Worm (Caenorhabditis elegans) whole organism, L2 larva: ENCODE measurements around the gene Y37D8A.5.
A peak's percentile ranks its signal among the peaks of the same experiment; 100 is the strongest.

Source experiments
- C34F6.9 ChIP-seq: fragments of 150-350 bp; optimal IDR thresholded peaks from 2 replicates; lab custom pipeline; 2014; ENCODE audit warnings: missing biosample characterization, missing genetic modification characterization
- F13H6.1 ChIP-seq: sonication (generic microtip); optimal IDR thresholded peaks from 2 replicates; lab custom pipeline; 2016; ENCODE audit warnings: missing genetic modification characterization, missing compliant biosample characterization
- Y55F3AM.14 ChIP-seq: fragments of 200-800 bp; sonication (Bioruptor generic); optimal IDR thresholded peaks from 2 replicates; lab custom pipeline; 2018; ENCODE audit warnings: mild to moderate bottlenecking, missing genetic modification characterization, missing compliant biosample characterization
- ZK546.5 ChIP-seq: sonication (generic microtip); optimal IDR thresholded peaks from 2 replicates; lab custom pipeline; 2017; ENCODE audit warnings: missing biosample characterization, missing genetic modification characterization
- alr-1 ChIP-seq: fragments of 150-350 bp; optimal IDR thresholded peaks from 2 replicates; lab custom pipeline; 2014; ENCODE audit warnings: missing biosample characterization, missing genetic modification characterization
- blmp-1 ChIP-seq: sonication (generic microtip); optimal IDR thresholded peaks from 2 replicates; lab custom pipeline; 2017; ENCODE audit warnings: missing genetic modification characterization, mild to moderate bottlenecking, missing compliant biosample characterization, antibody characterized with exemption, moderate library complexity; ENCODE audit not compliant: insufficient read depth
- ceh-82 ChIP-seq: fragments of 150-350 bp; optimal IDR thresholded peaks from 2 replicates; lab custom pipeline; 2014; ENCODE audit warnings: missing biosample characterization, missing genetic modification characterization
- crh-2 ChIP-seq: sonication (generic microtip); optimal IDR thresholded peaks from 2 replicates; lab custom pipeline; 2017; ENCODE audit warnings: missing biosample characterization, missing genetic modification characterization
- dmd-4 ChIP-seq: sonication (generic microtip); optimal IDR thresholded peaks from 2 replicates; lab custom pipeline; 2017; ENCODE audit warnings: missing biosample characterization, missing genetic modification characterization
- elt-1 ChIP-seq: fragments of 150-350 bp; optimal IDR thresholded peaks from 2 replicates; lab custom pipeline; 2014; ENCODE audit warnings: missing biosample characterization, missing genetic modification characterization
- fos-1 ChIP-seq: fragments of 150-350 bp; optimal IDR thresholded peaks from 2 replicates; lab custom pipeline; 2014; ENCODE audit warnings: missing biosample characterization, missing genetic modification characterization
- gmeb-1 ChIP-seq: fragments of 150-350 bp; optimal IDR thresholded peaks from 2 replicates; lab custom pipeline; 2014; ENCODE audit warnings: missing biosample characterization, missing genetic modification characterization
- lin-11 ChIP-seq: fragments of 150-350 bp; sonication (generic microtip); optimal IDR thresholded peaks from 2 replicates; lab custom pipeline; 2014; ENCODE audit warnings: missing biosample characterization, missing genetic modification characterization, inconsistent platforms, mixed read lengths
- lin-13 ChIP-seq: fragments of 150-350 bp; optimal IDR thresholded peaks from 2 replicates; lab custom pipeline; 2014; ENCODE audit warnings: missing biosample characterization, missing genetic modification reagents, missing genetic modification characterization
- lin-39 ChIP-seq: fragments of 150-350 bp; optimal IDR thresholded peaks from 2 replicates; lab custom pipeline; 2014; ENCODE audit warnings: missing biosample characterization, missing genetic modification reagents, missing genetic modification characterization
- lsy-2 ChIP-seq, 2 experiments: fragments of 150-350 bp in 1 of 2; sonication (generic microtip) in 1 of 2; optimal IDR thresholded peaks; 2 replicates each; lab custom pipeline; 2014 to 2017; ENCODE audit warnings: missing biosample characterization in 2 of 2, missing genetic modification characterization in 2 of 2
- mab-5 ChIP-seq: fragments of 150-350 bp; optimal IDR thresholded peaks from 2 replicates; lab custom pipeline; 2014; ENCODE audit warnings: missing biosample characterization, missing genetic modification characterization
- mdl-1 ChIP-seq, 2 experiments: fragments of 150-350 bp in 1 of 2; sonication (generic microtip) in 1 of 2; optimal IDR thresholded peaks; 2 replicates each; lab custom pipeline; 2017; ENCODE audit warnings: missing biosample characterization in 2 of 2, missing genetic modification characterization in 2 of 2
- nhr-10 ChIP-seq: sonication (generic microtip); optimal IDR thresholded peaks from 2 replicates; lab custom pipeline; 2017; ENCODE audit warnings: missing biosample characterization, missing genetic modification characterization
- nhr-12 ChIP-seq: fragments of 150-350 bp; optimal IDR thresholded peaks from 2 replicates; lab custom pipeline; 2014; ENCODE audit warnings: missing biosample characterization, missing genetic modification characterization
- nhr-21 ChIP-seq: fragments of 150-350 bp; optimal IDR thresholded peaks from 2 replicates; lab custom pipeline; 2014; ENCODE audit warnings: missing biosample characterization, missing genetic modification characterization
- nhr-237 ChIP-seq: fragments of 150-350 bp; optimal IDR thresholded peaks from 2 replicates; lab custom pipeline; 2014; ENCODE audit warnings: missing biosample characterization, missing genetic modification characterization
- nhr-25 ChIP-seq: fragments of 150-350 bp; sonication (generic microtip); optimal IDR thresholded peaks from 3 replicates; lab custom pipeline; 2014; ENCODE audit warnings: missing biosample characterization, missing genetic modification characterization
- nhr-6 ChIP-seq: fragments of 150-350 bp; optimal IDR thresholded peaks from 2 replicates; lab custom pipeline; 2014; ENCODE audit warnings: missing biosample characterization, missing genetic modification characterization
- peb-1 ChIP-seq: fragments of 150-350 bp; optimal IDR thresholded peaks from 2 replicates; lab custom pipeline; 2014; ENCODE audit warnings: missing biosample characterization, missing genetic modification characterization
- sem-4 ChIP-seq: fragments of 150-350 bp; optimal IDR thresholded peaks from 2 replicates; lab custom pipeline; 2014; ENCODE audit warnings: missing biosample characterization, missing genetic modification reagents, missing genetic modification characterization
- skn-1 ChIP-seq: sonication (generic microtip); optimal IDR thresholded peaks from 2 replicates; lab custom pipeline; 2017; ENCODE audit warnings: missing biosample characterization, missing genetic modification characterization
- sma-3 ChIP-seq: sonication (generic microtip); optimal IDR thresholded peaks from 2 replicates; lab custom pipeline; 2016; ENCODE audit warnings: missing genetic modification reagents, missing genetic modification characterization, missing compliant biosample characterization
- sma-9 ChIP-seq, 2 experiments: fragments of 150-350 bp in 1 of 2; sonication (generic microtip) in 1 of 2; optimal IDR thresholded peaks; 2 replicates each; lab custom pipeline; 2014 to 2016; ENCODE audit warnings: missing genetic modification characterization in 2 of 2, mild to moderate bottlenecking in 1 of 2, missing biosample characterization in 1 of 2, missing compliant biosample characterization in 1 of 2, missing genetic modification reagents in 1 of 2, moderate library complexity in 1 of 2
- unc-39 ChIP-seq: fragments of 150-350 bp; optimal IDR thresholded peaks from 2 replicates; lab custom pipeline; 2014; ENCODE audit warnings: missing biosample characterization, missing genetic modification characterization
- zag-1 ChIP-seq: fragments of 150-350 bp; optimal IDR thresholded peaks from 2 replicates; lab custom pipeline; 2014; ENCODE audit warnings: missing biosample characterization, missing genetic modification characterization
- ztf-1 ChIP-seq: fragments of 200-800 bp; sonication (Bioruptor generic); conservative IDR thresholded peaks from 2 replicates; pipeline ENCODE4 v1.3.6; 2022; ENCODE audit warnings: missing genetic modification characterization, missing compliant biosample characterization
- ztf-11 ChIP-seq: sonication (generic microtip); optimal IDR thresholded peaks from 2 replicates; lab custom pipeline; 2017; ENCODE audit warnings: missing biosample characterization, missing genetic modification characterization
- ztf-4 ChIP-seq: fragments of 150-350 bp; optimal IDR thresholded peaks from 2 replicates; lab custom pipeline; 2014; ENCODE audit warnings: missing biosample characterization, missing genetic modification characterization

Gene Y37D8A.5

ce11 chrIII:12840204-12840603 lies 15.1 kb downstream of the Y37D8A.5 start:
- TF ChIP-seq crh-2 (tag; lab: Kevin White, UChicago) (no peak), ZK546.5 (tag; lab: Kevin White, UChicago) (no peak), lin-11 (no peak), mab-5 (tag; lab: Kevin White, UChicago) (no peak), elt-1 (tag; lab: Kevin White, UChicago) (no peak), nhr-6 (tag; lab: Kevin White, UChicago) (no peak), ztf-11 (tag; lab: Kevin White, UChicago) (no peak), lin-39 (no peak), gmeb-1 (tag; lab: Kevin White, UChicago) (no peak)

- peak; percentile 73 for TF ChIP-seq sem-4 (tag; lab: Kevin White, UChicago)
- peak; percentile 21 for TF ChIP-seq F13H6.1
- TF ChIP-seq nhr-12 (tag; lab: Kevin White, UChicago) = no peak
- no peak for TF ChIP-seq peb-1 (tag; lab: Kevin White, UChicago)
- peak; percentile 1 for TF ChIP-seq nhr-21 (tag; lab: Kevin White, UChicago)
- TF ChIP-seq fos-1 (tag; lab: Kevin White, UChicago) = peak; percentile 71
- TF ChIP-seq skn-1 (tag; lab: Kevin White, UChicago) = no peak
- TF ChIP-seq lin-11 = no peak
- TF ChIP-seq nhr-25 (tag; lab: Kevin White, UChicago) = peak; percentile 14
- TF ChIP-seq gmeb-1 (tag; lab: Kevin White, UChicago) = peak; percentile 41
- TF ChIP-seq C34F6.9 (tag; lab: Kevin White, UChicago) = peak; percentile 13
- TF ChIP-seq crh-2 (tag; lab: Kevin White, UChicago) = peak; percentile 44
- TF ChIP-seq sma-9 (GFP tag; optimal IDR thresholded peaks at IDR 0.05; lab: Kevin White, UChicago) = peak; percentile 68
- no peak for TF ChIP-seq sma-9 (tag; optimal IDR thresholded peaks at IDR 0.05; lab: Kevin White, UChicago)
- TF ChIP-seq lsy-2 (tag; optimal IDR thresholded peaks at IDR 0.05; lab: Kevin White, UChicago) = peak in 1 of 2 experiments; percentile 28
- TF ChIP-seq nhr-237 (tag; lab: Kevin White, UChicago) = no peak
- no peak for TF ChIP-seq elt-1 (tag; lab: Kevin White, UChicago)
- no peak for TF ChIP-seq dmd-4 (tag; lab: Kevin White, UChicago)
- TF ChIP-seq mdl-1 (tag; optimal IDR thresholded peaks at IDR 0.05; lab: Kevin White, UChicago) = peak in 1 of 2 experiments; percentile 57
Measured at ce11 chrIII:12838913-12839366, 16.4 kb downstream of the Y37D8A.5 start, which contains the start of gene Y37D8A.4. Gene Y37D8A.4 (minus strand): TSS chrIII:12838963.

ce11 chrIII:12838299-12838698 lies 17.0 kb downstream of the Y37D8A.5 start:
- no peak for TF ChIP-seq nhr-25 (tag; lab: Kevin White, UChicago)

- TF ChIP-seq ztf-1 (no peak), ceh-82 (no peak), lin-13 (no peak), Y55F3AM.14 (no peak), zag-1 (no peak), alr-1 (tag; lab: Kevin White, UChicago) (no peak), nhr-10 (no peak), ztf-4 (tag; lab: Kevin White, UChicago) (no peak), peb-1 (tag; lab: Kevin White, UChicago) (no peak), lin-11 (no peak), ztf-11 (tag; lab: Kevin White, UChicago) (no peak), unc-39 (no peak), lsy-2 (tag; optimal IDR thresholded peaks at IDR 0.05; lab: Kevin White, UChicago) (no peak), nhr-21 (tag; lab: Kevin White, UChicago) (no peak), nhr-25 (tag; lab: Kevin White, UChicago) (no peak), C34F6.9 (tag; lab: Kevin White, UChicago) (no peak), dmd-4 (tag; lab: Kevin White, UChicago) (no peak), sma-3 (GFP tag; lab: Kevin White, UChicago) (no peak), nhr-237 (tag; lab: Kevin White, UChicago) (no peak), blmp-1 (tag; lab: Kevin White, UChicago) (no peak)
- TF ChIP-seq, all 48 proteins: peak for 0
Measured at ce11 chrIII:12836742-12837285, 18.5 kb downstream of the Y37D8A.5 start.
